Worm (Caenorhabditis elegans): ENCODE data around the gene rpn-9.

rpn-9 gene

ce11 chrII:11238869-11239647 is at the start of gene rpn-9, which contains the start of gene T06D8.9:
rpn-9 (minus strand) TSS chrII:11238919.
T06D8.9 (plus strand) TSS chrII:11239597.
- TF ChIP-seq dao-5 (tag; optimal IDR thresholded peaks at IDR 0.05) (no peak), W03F9.2 (tag; optimal IDR thresholded peaks at IDR 0.05) (peak; percentile 95)

ce11 chrII:11288148-11288547 is 49.4 kb upstream of the rpn-9 start:
- TF ChIP-seq dao-5 (tag; optimal IDR thresholded peaks at IDR 0.05), result no peak
- TF ChIP-seq W03F9.2 (tag; optimal IDR thresholded peaks at IDR 0.05), result no peak
- no peak for TF ChIP-seq him-1 (tag; optimal IDR thresholded peaks at IDR 0.05)

DNA sequence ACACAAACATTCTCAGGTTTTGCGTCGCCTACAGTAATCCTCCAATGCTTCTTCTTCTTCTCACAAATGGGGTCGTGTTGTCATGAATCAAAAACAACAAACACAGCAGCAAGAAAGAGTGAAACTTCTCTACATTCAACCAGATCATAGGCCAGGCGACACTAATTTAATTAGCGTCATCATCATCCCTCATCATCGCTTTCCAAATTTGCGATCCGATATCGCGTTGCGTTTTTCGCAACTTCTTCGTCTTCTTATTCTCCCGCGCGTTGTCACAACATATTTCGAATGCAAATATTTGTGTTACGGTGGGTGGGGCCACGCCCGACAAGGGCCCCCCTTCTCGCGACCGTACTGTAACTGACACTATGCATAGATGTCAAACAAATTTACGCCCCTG is 47.7 kb upstream of the rpn-9 start:
- TF ChIP-seq W03F9.2 (tag; optimal IDR thresholded peaks at IDR 0.05), result no peak
- TF ChIP-seq dao-5 (tag; optimal IDR thresholded peaks at IDR 0.05), result no peak
- TF ChIP-seq him-1 (tag; optimal IDR thresholded peaks at IDR 0.05), result no peak

ce11 chrII:11285282-11285933 is 46.7 kb upstream of the rpn-9 start:
- TF ChIP-seq him-1 (tag; optimal IDR thresholded peaks at IDR 0.05), result no peak
- TF ChIP-seq W03F9.2 (tag; optimal IDR thresholded peaks at IDR 0.05), result no peak
- TF ChIP-seq dao-5 (tag; optimal IDR thresholded peaks at IDR 0.05), result no peak

ce11 chrII:11284701-11285100 is 46.0 kb upstream of the rpn-9 start:
- TF ChIP-seq him-1 (tag; optimal IDR thresholded peaks at IDR 0.05), result no peak

DNA sequence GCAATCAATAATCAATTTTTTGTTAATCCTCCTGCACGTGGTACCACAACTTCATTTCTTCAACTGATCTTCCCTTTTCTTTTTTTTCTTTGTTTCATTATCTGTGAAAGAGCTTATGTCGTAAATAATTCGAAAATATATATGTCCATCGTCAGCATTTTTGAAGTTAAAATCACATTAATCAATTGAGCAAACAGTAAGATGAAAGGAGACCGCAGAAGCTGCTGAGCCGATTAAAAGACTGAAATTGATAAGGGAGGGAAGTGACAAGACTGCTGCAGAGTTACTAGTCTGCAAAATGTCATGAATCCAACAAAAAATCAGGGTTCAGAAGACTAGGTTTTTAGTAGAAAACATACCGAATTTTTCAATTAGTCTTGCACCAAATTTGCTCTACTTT is 45.1 kb upstream of the rpn-9 start:
- TF ChIP-seq W03F9.2 (tag; optimal IDR thresholded peaks at IDR 0.05) (no peak), him-1 (tag; optimal IDR thresholded peaks at IDR 0.05) (no peak), dao-5 (tag; optimal IDR thresholded peaks at IDR 0.05) (no peak)

- TF ChIP-seq W03F9.2 (tag; optimal IDR thresholded peaks at IDR 0.05), result no peak
- no peak for TF ChIP-seq dao-5 (tag; optimal IDR thresholded peaks at IDR 0.05)
- no peak for TF ChIP-seq him-1 (tag; optimal IDR thresholded peaks at IDR 0.05)
These were observed 44.3 kb upstream of the rpn-9 start for ce11 chrII:11283013-11283412.

ce11 chrII:11281666-11282065 is 42.9 kb upstream of the rpn-9 start, which contains the start of gene unc-130:
unc-130 (plus strand) TSS chrII:11281966.
- TF ChIP-seq him-1 (tag; optimal IDR thresholded peaks at IDR 0.05), result no peak
- no peak for TF ChIP-seq W03F9.2 (tag; optimal IDR thresholded peaks at IDR 0.05)
- no peak for TF ChIP-seq dao-5 (tag; optimal IDR thresholded peaks at IDR 0.05)

ce11 chrII:11281177-11281576 is 42.5 kb upstream of the rpn-9 start:
- TF ChIP-seq him-1 (tag; optimal IDR thresholded peaks at IDR 0.05), result no peak
- no peak for TF ChIP-seq dao-5 (tag; optimal IDR thresholded peaks at IDR 0.05)
- no peak for TF ChIP-seq W03F9.2 (tag; optimal IDR thresholded peaks at IDR 0.05)

DNA sequence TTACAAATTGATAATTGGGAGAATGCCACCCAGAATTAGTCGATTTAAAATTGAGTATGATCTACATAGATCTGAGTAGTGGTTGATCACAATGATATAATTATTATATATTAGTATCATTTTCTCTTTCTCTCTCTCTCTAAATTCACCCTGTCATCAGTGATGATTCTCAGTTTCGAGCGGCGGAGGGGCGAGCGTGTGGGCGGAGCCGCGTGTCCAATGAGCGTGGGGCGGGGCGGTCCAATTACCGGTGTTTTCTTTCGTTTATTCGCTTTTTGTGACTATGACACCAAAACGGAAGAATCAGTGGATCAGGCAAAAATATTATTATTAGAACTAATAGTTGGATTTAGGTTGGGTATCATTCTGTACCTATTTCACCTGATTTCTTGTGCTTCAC is 41.3 kb upstream of the rpn-9 start:
- TF ChIP-seq him-1 (tag; optimal IDR thresholded peaks at IDR 0.05) (no peak), dao-5 (tag; optimal IDR thresholded peaks at IDR 0.05) (no peak), W03F9.2 (tag; optimal IDR thresholded peaks at IDR 0.05) (no peak)

DNA sequence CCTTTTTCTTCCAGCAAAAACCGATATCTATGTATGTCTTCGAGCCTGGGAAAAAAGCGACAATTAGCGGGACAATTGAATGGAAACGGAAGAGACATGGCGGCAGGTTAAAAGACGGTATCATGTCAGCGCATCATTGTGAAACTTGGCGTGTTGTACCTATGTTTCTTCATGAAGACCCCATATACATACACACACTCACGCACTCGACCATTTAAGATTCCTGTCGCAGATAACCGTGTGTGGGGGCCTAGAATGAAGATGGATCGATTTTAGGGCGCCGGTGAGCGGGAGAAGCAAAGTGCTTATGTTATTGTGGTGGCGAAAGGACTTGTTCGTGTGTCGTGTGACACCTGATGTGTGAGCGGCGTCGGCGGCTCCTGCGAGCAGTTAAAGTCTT is 38.2 kb upstream of the rpn-9 start:
- TF ChIP-seq dao-5 (tag; optimal IDR thresholded peaks at IDR 0.05) (no peak), W03F9.2 (tag; optimal IDR thresholded peaks at IDR 0.05) (no peak), him-1 (tag; optimal IDR thresholded peaks at IDR 0.05) (no peak)

DNA sequence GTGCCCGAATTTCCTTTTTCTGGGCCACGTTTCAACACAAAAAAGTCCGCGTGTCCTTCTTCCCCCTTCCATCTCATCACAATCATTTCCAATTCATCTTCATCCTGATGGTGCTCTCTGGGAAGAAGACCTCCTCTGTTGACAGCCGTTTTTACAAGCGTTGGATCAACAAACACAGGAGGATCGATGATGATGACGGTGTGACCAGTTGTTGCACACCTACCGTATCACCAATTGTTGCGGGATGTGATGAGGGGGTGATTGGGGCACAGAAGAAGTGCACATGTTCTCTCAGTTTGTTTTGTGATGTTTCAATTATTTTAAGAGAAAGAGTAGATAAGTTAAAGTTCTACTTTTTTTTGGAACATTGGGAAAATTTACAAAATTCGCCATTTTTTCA is 36.8 kb upstream of the rpn-9 start:
- TF ChIP-seq him-1 (tag; optimal IDR thresholded peaks at IDR 0.05), result no peak
- TF ChIP-seq W03F9.2 (tag; optimal IDR thresholded peaks at IDR 0.05), result no peak
- TF ChIP-seq dao-5 (tag; optimal IDR thresholded peaks at IDR 0.05), result no peak

ce11 chrII:11274876-11275275 is 36.2 kb upstream of the rpn-9 start:
- no peak for TF ChIP-seq dao-5 (tag; optimal IDR thresholded peaks at IDR 0.05)
- TF ChIP-seq W03F9.2 (tag; optimal IDR thresholded peaks at IDR 0.05), result no peak

DNA sequence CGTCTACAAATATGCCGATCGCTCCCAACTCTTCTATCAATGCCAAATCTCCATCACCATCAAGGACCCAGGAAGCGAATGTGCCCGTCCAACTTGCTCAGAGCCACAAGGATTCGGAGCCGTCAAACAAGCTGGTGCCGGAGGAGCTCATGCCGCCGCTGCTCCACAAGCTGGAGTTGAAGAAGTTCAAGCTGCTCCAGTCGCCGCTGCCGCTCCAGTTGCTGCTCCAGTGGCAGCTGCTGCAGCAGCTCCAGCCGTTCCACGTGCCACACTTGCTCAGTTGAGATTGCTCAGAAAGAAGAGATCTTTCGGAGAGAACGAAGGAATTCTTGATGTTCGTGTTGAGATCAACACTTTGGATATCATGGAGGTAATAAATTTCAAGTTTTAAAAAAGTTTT is 32.1 kb upstream of the rpn-9 start:
- no peak for TF ChIP-seq dao-5 (tag; optimal IDR thresholded peaks at IDR 0.05)

- no peak for TF ChIP-seq W03F9.2 (tag; optimal IDR thresholded peaks at IDR 0.05)
- no peak for TF ChIP-seq dao-5 (tag; optimal IDR thresholded peaks at IDR 0.05)
- TF ChIP-seq him-1 (tag; optimal IDR thresholded peaks at IDR 0.05), result no peak
These were observed 30.1 kb upstream of the rpn-9 start, which contains the start of gene cut-1 for ce11 chrII:11268822-11269221. cut-1 (plus strand) TSS chrII:11269122.
